Worm (Caenorhabditis elegans): Measurements from ENCODE around the gene chl-1.
A peak's percentile ranks its signal among the peaks of the same experiment; 100 is the strongest.

chl-1 gene

ce11 chrIII:10407198-10407663 is 2.2 kb upstream of the chl-1 start, which contains the start of gene hat-1 (continued):
- TF ChIP-seq lin-38 (GFP tag; IDR thresholded peaks at IDR 0.05), result peak; percentile 94
- TF ChIP-seq tra-1 (GFP tag; IDR thresholded peaks at IDR 0.05), result peak; percentile 88
- TF ChIP-seq mxl-3 (GFP tag; optimal IDR thresholded peaks at IDR 0.05), result peak; percentile 87
- no peak for TF ChIP-seq F44E2.7 (GFP tag; IDR thresholded peaks at IDR 0.05)
- peak; percentile 75 for TF ChIP-seq F10B5.3 (tag; optimal IDR thresholded peaks at IDR 0.05)
- TF ChIP-seq hmg-1.1 (GFP tag; IDR thresholded peaks at IDR 0.05), result peak; percentile 94
- TF ChIP-seq lin-29 (GFP tag; IDR thresholded peaks at IDR 0.05), result peak; percentile 88
- peak; percentile 77; the same call in 1 of the 2 replicates for TF ChIP-seq madf-9 (GFP tag; conservative IDR thresholded peaks at IDR 0.05)
- peak; percentile 87 for TF ChIP-seq set-16 (GFP tag; IDR thresholded peaks at IDR 0.05)
- peak; percentile 93 for TF ChIP-seq egl-43 (GFP tag; IDR thresholded peaks at IDR 0.05)
- TF ChIP-seq ceh-28 (tag; optimal IDR thresholded peaks at IDR 0.05), result peak; percentile 25
- no peak for TF ChIP-seq nhr-111 (GFP tag; optimal IDR thresholded peaks at IDR 0.05)
- peak; percentile 89 for TF ChIP-seq spr-1 (tag; optimal IDR thresholded peaks at IDR 0.05)
- peak in 1 of 2 experiments; percentile 83 for TF ChIP-seq mdl-1 (tag; optimal IDR thresholded peaks at IDR 0.05)
- TF ChIP-seq daf-16 (GFP tag; optimal IDR thresholded peaks at IDR 0.05), result peak in 1 of 2 experiments; percentile 92
- TF ChIP-seq daf-16 (tag; optimal IDR thresholded peaks at IDR 0.05), result peak; percentile 66
- peak; percentile 45 for TF ChIP-seq Y5F2A.4 (GFP tag; optimal IDR thresholded peaks at IDR 0.05)
- peak; percentile 53 for TF ChIP-seq nhr-28 (tag; optimal IDR thresholded peaks at IDR 0.05)
- TF ChIP-seq ctbp-1 (GFP tag; IDR thresholded peaks at IDR 0.05), result peak; percentile 96
- peak; percentile 88 for TF ChIP-seq mdt-29 (GFP tag; IDR thresholded peaks at IDR 0.05)
- TF ChIP-seq dve-1 (tag; optimal IDR thresholded peaks at IDR 0.05; ENCODE audit: insufficient read depth), result peak; percentile 98
- TF ChIP-seq lin-13 (GFP tag; optimal IDR thresholded peaks at IDR 0.05), result peak; percentile 94
- peak; percentile 95 for TF ChIP-seq dpl-1 (GFP tag; optimal IDR thresholded peaks at IDR 0.05)
- TF ChIP-seq zip-11 (GFP tag; IDR thresholded peaks at IDR 0.05), result no peak
- TF ChIP-seq R02D3.7 (tag; optimal IDR thresholded peaks at IDR 0.05), result peak; percentile 91
- peak; percentile 93 for TF ChIP-seq nhr-6 (tag; optimal IDR thresholded peaks at IDR 0.05)
- peak; percentile 73; the same call in 1 of the 2 replicates for TF ChIP-seq nhr-41 (GFP tag; IDR thresholded peaks at IDR 0.05)
- peak; percentile 86 for TF ChIP-seq nhr-48 (tag; optimal IDR thresholded peaks at IDR 0.05)
- no peak for TF ChIP-seq F26F4.8 (GFP tag; conservative IDR thresholded peaks at IDR 0.05)
- TF ChIP-seq daf-19 (GFP tag; conservative IDR thresholded peaks at IDR 0.05), result 0 out of 2 replicates have a peak, but pooled peaks have one; percentile 54
- peak; percentile 84 for TF ChIP-seq spr-3 (GFP tag; optimal IDR thresholded peaks at IDR 0.05)
- peak; percentile 97 for TF ChIP-seq T26A8.4 (GFP tag; IDR thresholded peaks at IDR 0.05)
- TF ChIP-seq sdz-12 (GFP tag; optimal IDR thresholded peaks at IDR 0.05), result no peak
- peak; percentile 90 for TF ChIP-seq zfp-3 (GFP tag; conservative IDR thresholded peaks at IDR 0.05)
- TF ChIP-seq lin-1 (GFP tag; IDR thresholded peaks at IDR 0.05), result peak; percentile 76; the same call in 1 of the 2 replicates
- peak; percentile 64 for TF ChIP-seq zip-2 (tag; optimal IDR thresholded peaks at IDR 0.05)
- TF ChIP-seq ztf-7 (tag; optimal IDR thresholded peaks at IDR 0.05), result peak; percentile 66
- peak; percentile 95 for TF ChIP-seq mep-1 (tag; optimal IDR thresholded peaks at IDR 0.05)
- peak; percentile 93 for TF ChIP-seq nhr-42 (GFP tag; IDR thresholded peaks at IDR 0.05)
- peak; percentile 85 for TF ChIP-seq nhr-77 (tag; optimal IDR thresholded peaks at IDR 0.05)
- peak; percentile 96 for TF ChIP-seq ceh-20 (GFP tag; IDR thresholded peaks at IDR 0.05)
- TF ChIP-seq pha-4 (GFP tag; IDR thresholded peaks at IDR 0.05), result peak; percentile 74; the same call in 1 of the 2 replicates
- TF ChIP-seq pha-4 (tag; optimal IDR thresholded peaks at IDR 0.05), result no peak
- TF ChIP-seq nhr-11 (tag; optimal IDR thresholded peaks at IDR 0.05), result peak; percentile 93
- TF ChIP-seq lsy-2 (tag; optimal IDR thresholded peaks at IDR 0.05), result peak; percentile 66 to 95
- TF ChIP-seq ZK546.5 (tag; optimal IDR thresholded peaks at IDR 0.05), result peak in 1 of 2 experiments; percentile 40
- no peak for TF ChIP-seq ZK337.2 (GFP tag; IDR thresholded peaks at IDR 0.05)
- TF ChIP-seq gei-8 (GFP tag; optimal IDR thresholded peaks at IDR 0.05), result no peak
- TF ChIP-seq Y105C5A.15 (GFP tag; IDR thresholded peaks at IDR 0.05), result no peak
- TF ChIP-seq snpc-4 (tag; optimal IDR thresholded peaks at IDR 0.05), result peak; percentile 18
- TF ChIP-seq lin-15B (tag; optimal IDR thresholded peaks at IDR 0.05), result peak; percentile 75
